Worm (Caenorhabditis elegans): ENCODE results near the gene srab-13.

The srab-13 gene

ce11 chrV:2067985-2068499 is 40.4 kb upstream of the srab-13 start, which contains the start of gene lbp-9 (continued):
- TF ChIP-seq C34B4.2 (tag; optimal IDR thresholded peaks at IDR 0.05) (no peak), ceh-82 (tag; optimal IDR thresholded peaks at IDR 0.05) (peak in 1 of 3 experiments; percentile 31), blmp-1 (tag; optimal IDR thresholded peaks at IDR 0.05) (peak; percentile 36), skn-1 (tag; optimal IDR thresholded peaks at IDR 0.05) (peak; percentile 74), mep-1 (tag; optimal IDR thresholded peaks at IDR 0.05) (peak; percentile 89), tlp-1 (tag; optimal IDR thresholded peaks at IDR 0.05) (no peak), efl-1 (optimal IDR thresholded peaks at IDR 0.05) (peak; percentile 12 to 35), efl-1 (GFP tag; optimal IDR thresholded peaks at IDR 0.05 in 1 of 2) (peak; percentile 36 to 82), alr-1 (tag; optimal IDR thresholded peaks at IDR 0.05; ENCODE audit: borderline replicate concordance) (no peak), mdl-1 (tag; optimal IDR thresholded peaks at IDR 0.05) (peak in 1 of 2 experiments; percentile 81), sup-37 (GFP tag; optimal IDR thresholded peaks at IDR 0.05) (no peak), nhr-84 (tag; optimal IDR thresholded peaks at IDR 0.05) (no peak), xbp-1 (tag; optimal IDR thresholded peaks at IDR 0.05) (peak; percentile 35), elt-2 (tag; optimal IDR thresholded peaks at IDR 0.05) (no peak), tbx-2 (tag; optimal IDR thresholded peaks at IDR 0.05) (peak; percentile 23), lir-3 (tag; optimal IDR thresholded peaks at IDR 0.05; ENCODE audit: poor library complexity) (no peak), nhr-47 (tag; optimal IDR thresholded peaks at IDR 0.05) (peak; percentile 41), snpc-4 (tag; optimal IDR thresholded peaks at IDR 0.05) (no peak), elt-3 (tag; optimal IDR thresholded peaks at IDR 0.05) (no peak), mef-2 (tag; optimal IDR thresholded peaks at IDR 0.05) (no peak), ztf-4 (tag; optimal IDR thresholded peaks at IDR 0.05) (peak; percentile 21), irx-1 (tag; optimal IDR thresholded peaks at IDR 0.05) (peak; percentile 25), hlh-17 (GFP tag; optimal IDR thresholded peaks at IDR 0.05; ENCODE audit: borderline replicate concordance) (no peak), nhr-85 (tag) (peak; percentile 91), lin-39 (tag; optimal IDR thresholded peaks at IDR 0.05) (no peak), swsn-7 (tag; optimal IDR thresholded peaks at IDR 0.05) (peak; percentile 40), lin-13 (GFP tag; optimal IDR thresholded peaks at IDR 0.05) (peak; percentile 28), nhr-20 (tag; optimal IDR thresholded peaks at IDR 0.05) (peak; percentile 88), ceh-8 (GFP tag; optimal IDR thresholded peaks at IDR 0.05) (no peak), ceh-88 (GFP tag; IDR thresholded peaks at IDR 0.05) (no peak), C04F5.9 (tag; optimal IDR thresholded peaks at IDR 0.05) (peak; percentile 15), lsy-2 (tag; optimal IDR thresholded peaks at IDR 0.05) (peak; percentile 15 to 34), lin-14 (GFP tag; optimal IDR thresholded peaks at IDR 0.05) (peak; percentile 99)

ce11 chrV:2067419-2067818 is 39.7 kb upstream of the srab-13 start:
- no peak for TF ChIP-seq sox-4 (tag; optimal IDR thresholded peaks at IDR 0.05)
- no peak for TF ChIP-seq efl-3 (GFP tag; optimal IDR thresholded peaks at IDR 0.05)
- no peak for TF ChIP-seq Y116A8C.19 (tag; optimal IDR thresholded peaks at IDR 0.05; ENCODE audit: borderline replicate concordance)
- no peak for TF ChIP-seq sptf-1 (tag; optimal IDR thresholded peaks at IDR 0.05)
- TF ChIP-seq dsc-1 (tag; optimal IDR thresholded peaks at IDR 0.05) = no peak
- TF ChIP-seq C04F5.9 (tag; optimal IDR thresholded peaks at IDR 0.05) = no peak
- TF ChIP-seq nhr-28 (tag; optimal IDR thresholded peaks at IDR 0.05) = no peak
- TF ChIP-seq snpc-4 (tag; optimal IDR thresholded peaks at IDR 0.05) = no peak
- TF ChIP-seq vab-15 (tag; optimal IDR thresholded peaks at IDR 0.05) = no peak
- no peak for TF ChIP-seq unc-30 (tag; optimal IDR thresholded peaks at IDR 0.05)
- no peak for TF ChIP-seq unc-86 (tag; optimal IDR thresholded peaks at IDR 0.05)
- TF ChIP-seq lin-14 (GFP tag; optimal IDR thresholded peaks at IDR 0.05) = no peak
- TF ChIP-seq nhr-90 (tag; optimal IDR thresholded peaks at IDR 0.05; ENCODE audit: poor library complexity) = no peak
- TF ChIP-seq zip-4 (GFP tag; optimal IDR thresholded peaks at IDR 0.05) = no peak
- no peak for TF ChIP-seq aha-1 (tag; optimal IDR thresholded peaks at IDR 0.05)
- no peak for TF ChIP-seq ceh-82 (tag; optimal IDR thresholded peaks at IDR 0.05)
- TF ChIP-seq nhr-85 (tag) = no peak
- no peak for TF ChIP-seq C34B4.2 (tag; optimal IDR thresholded peaks at IDR 0.05)
- TF ChIP-seq nhr-76 (tag; optimal IDR thresholded peaks at IDR 0.05) = no peak
